Fruit fly (Drosophila melanogaster) whole organism, embryonic: Measurements from ENCODE around the gene CG43694.

Experiments
- B-H2 ChIP-seq: fragments of 200-800 bp; sonication (Bioruptor generic); optimal IDR thresholded peaks from 2 replicates; lab custom pipeline; 2018; ENCODE audit warnings: missing biosample characterization, mild to moderate bottlenecking, missing genetic modification characterization
- CG1024 ChIP-seq: fragments of 200-800 bp; sonication (Bioruptor generic); IDR thresholded peaks from 2 replicates; pipeline ENCODE4 v1.3.6; 2022; ENCODE audit warnings: missing biosample characterization, missing genetic modification characterization
- CG10267 ChIP-seq: fragments of 200-800 bp; sonication (Bioruptor generic); optimal IDR thresholded peaks from 2 replicates; lab custom pipeline; 2018; ENCODE audit warnings: missing biosample characterization, mild to moderate bottlenecking, missing genetic modification characterization, moderate library complexity
- CG10959 ChIP-seq: fragments of 200-800 bp; sonication (Bioruptor generic); IDR thresholded peaks from 2 replicates; pipeline ENCODE4 v1.3.6; 2022; ENCODE audit warnings: missing biosample characterization, missing genetic modification characterization
- CG11093 ChIP-seq: fragments of 200-800 bp; sonication (Bioruptor generic); IDR thresholded peaks from 3 replicates; pipeline ENCODE4 v1.3.6; 2022; ENCODE audit warnings: missing biosample characterization, missing genetic modification characterization
- CG1233 ChIP-seq: fragments of 200-800 bp; sonication (Bioruptor generic); optimal IDR thresholded peaks from 4 replicates; lab custom pipeline; 2018; ENCODE audit warnings: missing biosample characterization, mild to moderate bottlenecking, missing genetic modification characterization
- CG13123 ChIP-seq: fragments of 200-800 bp; sonication (Bioruptor generic); optimal IDR thresholded peaks from 2 replicates; lab custom pipeline; 2016; ENCODE audit warnings: missing biosample characterization, missing genetic modification characterization
- CG13424 ChIP-seq: fragments of 200-800 bp; sonication (Bioruptor generic); optimal IDR thresholded peaks from 2 replicates; lab custom pipeline; 2019; ENCODE audit warnings: missing biosample characterization, mild to moderate bottlenecking, missing genetic modification characterization, moderate library complexity
- CG13775 ChIP-seq: fragments of 200-800 bp; sonication (Bioruptor generic); optimal IDR thresholded peaks from 3 replicates; lab custom pipeline; 2017; ENCODE audit warnings: missing biosample characterization, mild to moderate bottlenecking, missing genetic modification characterization
- CG14860 ChIP-seq: fragments of 200-800 bp; sonication (Bioruptor generic); IDR thresholded peaks from 3 replicates; pipeline ENCODE4 v1.3.6; 2022; ENCODE audit warnings: missing biosample characterization, missing genetic modification characterization; ENCODE audit not compliant: partially characterized antibody
- CG1647 ChIP-seq: fragments of 200-800 bp; sonication (Bioruptor generic); optimal IDR thresholded peaks from 3 replicates; lab custom pipeline; 2016; ENCODE audit warnings: missing biosample characterization, missing genetic modification characterization
- CG16863 ChIP-seq: fragments of 200-800 bp; sonication (Bioruptor generic); optimal IDR thresholded peaks from 3 replicates; lab custom pipeline; 2016; ENCODE audit warnings: missing biosample characterization, missing genetic modification characterization
- CG17186 ChIP-seq: fragments of 200-800 bp; sonication (Bioruptor generic); optimal IDR thresholded peaks from 3 replicates; lab custom pipeline; 2017; ENCODE audit warnings: missing biosample characterization, missing genetic modification reagents, missing genetic modification characterization
- CG18262 ChIP-seq: fragments of 200-800 bp; optimal IDR thresholded peaks from 3 replicates; lab custom pipeline; 2019; ENCODE audit warnings: missing biosample characterization, mild to moderate bottlenecking, missing genetic modification characterization, moderate library complexity
- CG18476 ChIP-seq: fragments of 200-800 bp; sonication (Bioruptor generic); optimal IDR thresholded peaks from 2 replicates; lab custom pipeline; 2016; ENCODE audit warnings: missing biosample characterization, mild to moderate bottlenecking, missing genetic modification characterization
- CG2199 ChIP-seq: fragments of 200-800 bp; sonication (Bioruptor generic); IDR thresholded peaks from 3 replicates; pipeline ENCODE4 v1.3.6; 2022; ENCODE audit warnings: missing biosample characterization, missing genetic modification characterization
- CG2712 ChIP-seq: fragments of 200-800 bp; optimal IDR thresholded peaks from 3 replicates; lab custom pipeline; 2019; ENCODE audit warnings: missing biosample characterization, mild to moderate bottlenecking, missing genetic modification characterization, moderate library complexity
- CG30403 ChIP-seq: fragments of 200-800 bp; sonication (Bioruptor generic); optimal IDR thresholded peaks from 3 replicates; lab custom pipeline; 2016; ENCODE audit warnings: missing biosample characterization, missing genetic modification characterization
- CG31388 ChIP-seq: fragments of 200-800 bp; sonication (Bioruptor generic); optimal IDR thresholded peaks from 2 replicates; lab custom pipeline; 2016; ENCODE audit warnings: missing biosample characterization, missing genetic modification characterization
- CG33213 ChIP-seq: fragments of 200-800 bp; sonication (Bioruptor generic); optimal IDR thresholded peaks from 3 replicates; lab custom pipeline; 2016; ENCODE audit warnings: missing biosample characterization, missing genetic modification characterization
- CG3847 ChIP-seq: fragments of 200-800 bp; sonication (Bioruptor generic); IDR thresholded peaks from 2 replicates; pipeline ENCODE4 v1.3.6; 2022; ENCODE audit warnings: missing biosample characterization, missing genetic modification characterization
- CG8924 ChIP-seq: fragments of 200-800 bp; optimal IDR thresholded peaks from 3 replicates; lab custom pipeline; 2019; ENCODE audit warnings: missing biosample characterization, mild to moderate bottlenecking, missing genetic modification characterization, moderate library complexity
- CG9876 ChIP-seq: fragments of 200-800 bp; sonication (Bioruptor generic); optimal IDR thresholded peaks from 2 replicates; lab custom pipeline; 2016; ENCODE audit warnings: missing biosample characterization, missing genetic modification characterization
- Dip3 ChIP-seq: fragments of 200-800 bp; sonication (Bioruptor generic); optimal IDR thresholded peaks from 3 replicates; lab custom pipeline; 2016; ENCODE audit warnings: missing biosample characterization, missing genetic modification characterization
- Doc3 ChIP-seq: fragments of 200-800 bp; sonication (Bioruptor generic); IDR thresholded peaks from 3 replicates; pipeline ENCODE4 v1.3.6; 2022; ENCODE audit warnings: missing biosample characterization, missing genetic modification characterization; ENCODE audit not compliant: partially characterized antibody
- Dref ChIP-seq: fragments of 200-800 bp; sonication (Bioruptor generic); IDR thresholded peaks from 2 replicates; pipeline ENCODE4 v1.3.6; 2022; ENCODE audit warnings: missing biosample characterization, missing genetic modification characterization
- E2f1 ChIP-seq: fragments of 200-800 bp; sonication (Bioruptor generic); IDR thresholded peaks from 2 replicates; pipeline ENCODE4 v1.3.6; 2022; ENCODE audit warnings: missing biosample characterization, missing genetic modification characterization
- Fer2 ChIP-seq: fragments of 200-800 bp; sonication (Bioruptor generic); optimal IDR thresholded peaks from 2 replicates; lab custom pipeline; 2018; ENCODE audit warnings: missing biosample characterization, mild to moderate bottlenecking, missing genetic modification characterization, moderate library complexity
- GATAe ChIP-seq: fragments of 200-800 bp; sonication (Bioruptor generic); conservative IDR thresholded peaks from 2 replicates; pipeline ENCODE4 v1.3.6; 2022; ENCODE audit warnings: missing biosample characterization, missing genetic modification characterization
- Gsc ChIP-seq: fragments of 200-800 bp; sonication (Bioruptor generic); IDR thresholded peaks from 2 replicates; pipeline ENCODE4 v1.3.6; 2022; ENCODE audit warnings: missing biosample characterization, missing genetic modification characterization
- H15 ChIP-seq: fragments of 200-800 bp; sonication (Bioruptor generic); IDR thresholded peaks from 3 replicates; pipeline ENCODE4 v1.3.6; 2022; ENCODE audit warnings: missing biosample characterization, missing genetic modification characterization
- HmgD ChIP-seq: fragments of 200-800 bp; sonication (Bioruptor generic); optimal IDR thresholded peaks from 3 replicates; lab custom pipeline; 2016; ENCODE audit warnings: missing biosample characterization, missing genetic modification characterization
- NC2β ChIP-seq: fragments of 200-800 bp; sonication (Bioruptor generic); optimal IDR thresholded peaks from 2 replicates; lab custom pipeline; 2016; ENCODE audit warnings: missing biosample characterization, missing genetic modification characterization
- PHDP ChIP-seq: fragments of 200-800 bp; sonication (Bioruptor generic); optimal IDR thresholded peaks from 3 replicates; lab custom pipeline; 2018; ENCODE audit warnings: missing biosample characterization, mild to moderate bottlenecking, missing genetic modification characterization, moderate library complexity
- Ptx1 ChIP-seq: fragments of 200-800 bp; sonication (Bioruptor generic); IDR thresholded peaks from 2 replicates; pipeline ENCODE4 v1.3.6; 2022; ENCODE audit warnings: missing biosample characterization, missing genetic modification characterization
- Six4 ChIP-seq: fragments of 200-800 bp; sonication (Bioruptor generic); optimal IDR thresholded peaks from 2 replicates; lab custom pipeline; 2016; ENCODE audit warnings: missing biosample characterization, missing genetic modification characterization
- Sox100B ChIP-seq: fragments of 200-800 bp; sonication (Bioruptor generic); optimal IDR thresholded peaks from 3 replicates; lab custom pipeline; 2018; ENCODE audit warnings: missing biosample characterization, mild to moderate bottlenecking, missing genetic modification characterization
- Vsx1 ChIP-seq: fragments of 200-800 bp; sonication (Bioruptor generic); optimal IDR thresholded peaks from 2 replicates; lab custom pipeline; 2017; ENCODE audit warnings: missing biosample characterization, mild to moderate bottlenecking, missing genetic modification characterization, missing genetic modification reagents
- bsh ChIP-seq, 2 experiments: fragments of 200-800 bp; sonication (Bioruptor generic); optimal IDR thresholded peaks; 2 replicates each; lab custom pipeline; 2017 to 2018; ENCODE audit warnings: mild to moderate bottlenecking in 2 of 2, missing biosample characterization in 2 of 2, missing genetic modification characterization in 2 of 2, moderate library complexity in 1 of 2
- chif ChIP-seq, 2 experiments: fragments of 200-800 bp; sonication (Bioruptor generic); optimal IDR thresholded peaks; 3 replicates each; lab custom pipeline; 2016; ENCODE audit warnings: missing biosample characterization in 2 of 2, missing genetic modification characterization in 2 of 2
- chinmo ChIP-seq: fragments of 200-800 bp; sonication (Bioruptor generic); IDR thresholded peaks from 4 replicates; pipeline ENCODE4 v1.3.6; 2022; ENCODE audit warnings: missing biosample characterization, missing genetic modification characterization; ENCODE audit not compliant: partially characterized antibody
- crol ChIP-seq: fragments of 200-800 bp; sonication (Bioruptor generic); IDR thresholded peaks from 2 replicates; pipeline ENCODE4 v1.3.6; 2022; ENCODE audit warnings: missing biosample characterization, missing genetic modification characterization
- emc ChIP-seq: fragments of 200-800 bp; sonication (Bioruptor generic); optimal IDR thresholded peaks from 2 replicates; lab custom pipeline; 2016; ENCODE audit warnings: missing biosample characterization, missing genetic modification characterization
- ems ChIP-seq: fragments of 200-800 bp; sonication (Bioruptor generic); optimal IDR thresholded peaks from 3 replicates; lab custom pipeline; 2016; ENCODE audit warnings: missing biosample characterization, missing genetic modification characterization
- ewg ChIP-seq: fragments of 200-800 bp; sonication (Bioruptor generic); optimal IDR thresholded peaks from 3 replicates; lab custom pipeline; 2017; ENCODE audit warnings: mild to moderate bottlenecking, missing biosample characterization, missing genetic modification reagents, missing genetic modification characterization
- ftz-f1 ChIP-seq: fragments of 200-800 bp; sonication (Bioruptor generic); optimal IDR thresholded peaks from 2 replicates; lab custom pipeline; 2016; ENCODE audit warnings: missing biosample characterization, missing genetic modification characterization
- grn ChIP-seq: fragments of 200-800 bp; sonication (Bioruptor generic); optimal IDR thresholded peaks from 3 replicates; lab custom pipeline; 2017; ENCODE audit warnings: missing biosample characterization, missing genetic modification characterization
- klu ChIP-seq: fragments of 200-800 bp; sonication (Bioruptor generic); IDR thresholded peaks from 2 replicates; pipeline ENCODE4 v1.3.6; 2022; ENCODE audit warnings: missing biosample characterization, missing genetic modification characterization
- lov ChIP-seq, 2 experiments: fragments of 200-800 bp in 1 of 2; fragments of >200 bp in 1 of 2; sonication (Bioruptor generic) in 1 of 2; IDR thresholded peaks in 1 of 2; optimal IDR thresholded peaks in 1 of 2; 2 replicates in 1 of 2; 3 replicates in 1 of 2; pipeline versions ENCODE4 v1.3.6 to Lab custom; 2017 to 2022; ENCODE audit warnings: missing biosample characterization in 1 of 2, missing genetic modification characterization in 1 of 2
- mam ChIP-seq: fragments of 200-800 bp; sonication (Bioruptor generic); optimal IDR thresholded peaks from 3 replicates; lab custom pipeline; 2016; ENCODE audit warnings: missing biosample characterization, missing genetic modification characterization
- nerfin-2 ChIP-seq: fragments of 200-800 bp; sonication (Bioruptor generic); IDR thresholded peaks from 2 replicates; pipeline ENCODE4 v1.3.6; 2022; ENCODE audit warnings: missing biosample characterization, missing genetic modification characterization; ENCODE audit not compliant: partially characterized antibody
- trh ChIP-seq: fragments of 200-800 bp; sonication (Bioruptor generic); optimal IDR thresholded peaks from 2 replicates; lab custom pipeline; 2016; ENCODE audit warnings: missing biosample characterization, missing genetic modification characterization

CG43694 gene

DNA sequence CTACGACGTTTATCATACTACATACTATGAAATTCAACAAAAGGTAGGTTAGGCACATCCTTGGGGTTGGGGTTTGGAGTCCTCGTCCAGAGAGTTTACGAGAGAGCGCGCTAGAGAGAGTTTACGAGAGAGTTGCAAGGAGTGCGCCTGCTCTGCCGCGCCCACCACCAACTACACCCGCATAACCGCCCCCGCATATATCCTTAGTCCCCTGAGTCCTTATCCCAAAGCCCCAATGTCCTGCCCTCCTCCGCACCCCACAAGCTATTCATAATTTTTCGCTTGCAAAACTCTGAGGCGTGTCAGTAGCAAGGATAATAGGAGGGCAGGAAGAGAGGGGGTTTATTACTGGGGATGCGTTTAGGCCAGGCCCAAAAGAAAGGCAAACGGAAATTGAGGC, 42.1 kb downstream of the CG43694 start (continued):
- TF ChIP-seq NC2β (no peak), CG13123 (GFP tag; lab: Kevin White, UChicago) (no peak), nerfin-2 (GFP tag; lab: Robert Waterston, UW) (no peak), ems (GFP tag; lab: Kevin White, UChicago) (no peak), H15 (GFP tag; lab: Robert Waterston, UW) (no peak), B-H2 (GFP tag; lab: Kevin White, UChicago) (no peak), Ptx1 (GFP tag; lab: Robert Waterston, UW) (no peak), Doc3 (GFP tag; lab: Robert Waterston, UW) (no peak), CG16863 (no peak), CG33213 (GFP tag; lab: Kevin White, UChicago) (no peak), chinmo (GFP tag; lab: Robert Waterston, UW) (0 out of 4 replicates have a peak, but pooled peaks have one; percentile 8), CG18476 (GFP tag; lab: Kevin White, UChicago) (no peak), CG2712 (tag; lab: Kevin White, UChicago) (no peak), CG10959 (no peak), chif (GFP tag; optimal IDR thresholded peaks at IDR 0.05; lab: Kevin White, UChicago) (no peak), Fer2 (no peak), Dip3 (no peak), CG3847 (GFP tag; lab: Robert Waterston, UW) (no peak), lov (optimal IDR thresholded peaks at IDR 0.05; lab: Kevin White, UChicago) (no peak), lov (GFP tag; IDR thresholded peaks at IDR 0.05; lab: Robert Waterston, UW) (no peak), PHDP (tag; lab: Kevin White, UChicago) (no peak), CG11093 (GFP tag; lab: Robert Waterston, UW) (no peak), ftz-f1 (GFP tag; lab: Kevin White, UChicago) (no peak), CG8924 (tag; lab: Kevin White, UChicago) (no peak), HmgD (GFP tag; lab: Kevin White, UChicago) (no peak), klu (no peak), CG1647 (GFP tag; lab: Kevin White, UChicago) (no peak), CG17186 (no peak), grn (no peak), CG9876 (GFP tag; lab: Kevin White, UChicago) (no peak), CG30403 (GFP tag; lab: Kevin White, UChicago) (no peak), CG2199 (GFP tag; lab: Robert Waterston, UW) (no peak), CG13424 (tag; lab: Kevin White, UChicago) (no peak), Dref (GFP tag; lab: Robert Waterston, UW) (no peak), Sox100B (GFP tag; lab: Kevin White, UChicago) (no peak), mam (GFP tag; lab: Kevin White, UChicago) (no peak), ewg (peak; percentile 88), CG14860 (GFP tag; lab: Robert Waterston, UW) (no peak), emc (GFP tag; lab: Kevin White, UChicago) (no peak), trh (GFP tag; lab: Kevin White, UChicago) (no peak), crol (peak; percentile 88), CG10267 (tag; lab: Kevin White, UChicago) (no peak), E2f1 (GFP tag; lab: Robert Waterston, UW) (no peak), GATAe (GFP tag; lab: Robert Waterston, UW) (no peak), CG31388 (GFP tag; lab: Kevin White, UChicago) (no peak), CG13775 (GFP tag; lab: Kevin White, UChicago) (no peak), Vsx1 (GFP tag; lab: Kevin White, UChicago) (no peak), bsh (GFP tag; optimal IDR thresholded peaks at IDR 0.05; lab: Kevin White, UChicago) (peak in 1 of 2 experiments; percentile 5), Gsc (GFP tag; lab: Robert Waterston, UW) (no peak), Six4 (GFP tag; lab: Kevin White, UChicago) (no peak), CG1233 (GFP tag; lab: Kevin White, UChicago) (no peak), CG18262 (tag; lab: Kevin White, UChicago) (no peak), CG1024 (GFP tag; lab: Robert Waterston, UW) (no peak)
